Fruit fly (Drosophila melanogaster) whole organism, embryonic: ENCODE data around the gene BckdhA.

Source experiments
- ATbp ChIP-seq: fragments of 200-800 bp; sonication (Bioruptor generic); optimal IDR thresholded peaks from 2 replicates; lab custom pipeline; 2017; ENCODE audit warnings: missing biosample characterization, mild to moderate bottlenecking, missing genetic modification characterization, missing genetic modification reagents
- CG11560 ChIP-seq: fragments of 200-800 bp; sonication (Bioruptor generic); IDR thresholded peaks from 3 replicates; pipeline ENCODE4 v1.3.6; 2022; ENCODE audit warnings: missing biosample characterization, missing genetic modification characterization
- CG11723 ChIP-seq: fragments of 200-800 bp; sonication (Bioruptor generic); optimal IDR thresholded peaks from 2 replicates; lab custom pipeline; 2017; ENCODE audit warnings: missing biosample characterization, mild to moderate bottlenecking, missing genetic modification characterization
- CG12744 ChIP-seq: fragments of 200-800 bp; sonication (Bioruptor generic); optimal IDR thresholded peaks from 2 replicates; lab custom pipeline; 2016; ENCODE audit warnings: missing biosample characterization, missing genetic modification characterization
- CG13287 ChIP-seq: fragments of 200-800 bp; sonication (Bioruptor generic); IDR thresholded peaks from 2 replicates; pipeline ENCODE4 v1.3.6; 2022; ENCODE audit warnings: missing biosample characterization, missing genetic modification characterization; ENCODE audit not compliant: partially characterized antibody
- CG14441 ChIP-seq: fragments of 200-800 bp; sonication (Bioruptor generic); IDR thresholded peaks from 2 replicates; pipeline ENCODE4 v1.3.6; 2022; ENCODE audit warnings: missing biosample characterization, missing genetic modification characterization
- CG1529 ChIP-seq: fragments of 200-800 bp; sonication (Bioruptor generic); optimal IDR thresholded peaks from 3 replicates; lab custom pipeline; 2018; ENCODE audit warnings: missing biosample characterization, missing genetic modification characterization
- CG16815 ChIP-seq: fragments of 200-800 bp; sonication (Bioruptor generic); optimal IDR thresholded peaks from 3 replicates; lab custom pipeline; 2017; ENCODE audit warnings: missing biosample characterization, mild to moderate bottlenecking, missing genetic modification characterization
- CG17802 ChIP-seq: fragments of 200-800 bp; sonication (Bioruptor generic); optimal IDR thresholded peaks from 2 replicates; lab custom pipeline; 2018; ENCODE audit warnings: missing biosample characterization, mild to moderate bottlenecking, missing genetic modification characterization, moderate library complexity
- CG18476 ChIP-seq: fragments of 200-800 bp; sonication (Bioruptor generic); optimal IDR thresholded peaks from 2 replicates; lab custom pipeline; 2016; ENCODE audit warnings: missing biosample characterization, mild to moderate bottlenecking, missing genetic modification characterization
- CG2202 ChIP-seq: fragments of 200-800 bp; sonication (Bioruptor generic); optimal IDR thresholded peaks from 2 replicates; lab custom pipeline; 2018; ENCODE audit warnings: missing biosample characterization, mild to moderate bottlenecking, missing genetic modification characterization
- CG31224 ChIP-seq: fragments of 200-800 bp; sonication (Bioruptor generic); IDR thresholded peaks from 2 replicates; pipeline ENCODE4 v1.3.6; 2022; ENCODE audit warnings: missing biosample characterization, missing genetic modification characterization
- CG3847 ChIP-seq: fragments of 200-800 bp; sonication (Bioruptor generic); IDR thresholded peaks from 2 replicates; pipeline ENCODE4 v1.3.6; 2022; ENCODE audit warnings: missing biosample characterization, missing genetic modification characterization
- CG4730 ChIP-seq: fragments of 200-800 bp; sonication (Bioruptor generic); IDR thresholded peaks from 2 replicates; pipeline ENCODE4 v1.3.6; 2022; ENCODE audit warnings: missing biosample characterization, missing genetic modification characterization
- CG5245 ChIP-seq: fragments of 200-800 bp; sonication (Bioruptor generic); optimal IDR thresholded peaks from 3 replicates; lab custom pipeline; 2016; ENCODE audit warnings: missing biosample characterization, missing genetic modification characterization
- CG7372 ChIP-seq: fragments of 200-800 bp; sonication (Bioruptor generic); IDR thresholded peaks from 2 replicates; pipeline ENCODE4 v1.3.6; 2022; ENCODE audit warnings: missing biosample characterization, missing genetic modification characterization
- CG7987 ChIP-seq: fragments of 200-800 bp; sonication (Bioruptor generic); optimal IDR thresholded peaks from 2 replicates; lab custom pipeline; 2018; ENCODE audit warnings: missing biosample characterization, mild to moderate bottlenecking, missing genetic modification characterization, moderate library complexity
- Camta ChIP-seq: fragments of 200-800 bp; sonication (Bioruptor generic); optimal IDR thresholded peaks from 2 replicates; lab custom pipeline; 2016; ENCODE audit warnings: missing biosample characterization, missing genetic modification characterization
- Dad ChIP-seq: fragments of 200-800 bp; sonication (Bioruptor generic); optimal IDR thresholded peaks from 3 replicates; lab custom pipeline; 2016; ENCODE audit warnings: missing biosample characterization, missing genetic modification characterization
- Doc2 ChIP-seq: fragments of 200-800 bp; sonication (Bioruptor generic); IDR thresholded peaks from 2 replicates; pipeline ENCODE4 v1.3.6; 2022; ENCODE audit warnings: missing biosample characterization, missing genetic modification characterization
- Doc3 ChIP-seq: fragments of 200-800 bp; sonication (Bioruptor generic); IDR thresholded peaks from 3 replicates; pipeline ENCODE4 v1.3.6; 2022; ENCODE audit warnings: missing biosample characterization, missing genetic modification characterization; ENCODE audit not compliant: partially characterized antibody
- Dp ChIP-seq: fragments of 200-800 bp; sonication (Bioruptor generic); optimal IDR thresholded peaks from 2 replicates; lab custom pipeline; 2018; ENCODE audit warnings: missing biosample characterization, mild to moderate bottlenecking, missing genetic modification characterization, moderate library complexity
- Dref ChIP-seq: fragments of 200-800 bp; sonication (Bioruptor generic); IDR thresholded peaks from 2 replicates; pipeline ENCODE4 v1.3.6; 2022; ENCODE audit warnings: missing biosample characterization, missing genetic modification characterization
- H2.0 ChIP-seq: fragments of 200-800 bp; sonication (Bioruptor generic); IDR thresholded peaks from 2 replicates; pipeline ENCODE4 v1.3.6; 2022; ENCODE audit warnings: missing biosample characterization, missing genetic modification characterization
- HHEX ChIP-seq: fragments of 200-800 bp; sonication (Bioruptor generic); optimal IDR thresholded peaks from 3 replicates; lab custom pipeline; 2017; ENCODE audit warnings: missing biosample characterization, mild to moderate bottlenecking, missing genetic modification characterization, missing genetic modification reagents
- Hmx ChIP-seq: fragments of 200-800 bp; sonication (Bioruptor generic); optimal IDR thresholded peaks from 2 replicates; lab custom pipeline; 2016; ENCODE audit warnings: missing biosample characterization, missing genetic modification characterization
- Lpt ChIP-seq: fragments of >200 bp; optimal IDR thresholded peaks from 2 replicates; lab custom pipeline; 2018; ENCODE audit warnings: missing biosample characterization, missing genetic modification characterization
- Mad ChIP-seq: fragments of 200-800 bp; sonication (Bioruptor generic); optimal IDR thresholded peaks from 2 replicates; lab custom pipeline; 2016; ENCODE audit warnings: missing biosample characterization, missing genetic modification characterization
- Med ChIP-seq: fragments of 200-800 bp; sonication (Bioruptor generic); peaks from one replicate; lab custom pipeline; 2016; ENCODE audit warnings: missing biosample characterization, missing genetic modification characterization, mild to moderate bottlenecking, inconsistent platforms, moderate library complexity
- Neu2 ChIP-seq: fragments of 200-800 bp; sonication (Bioruptor generic); optimal IDR thresholded peaks from 3 replicates; lab custom pipeline; 2016; ENCODE audit warnings: missing biosample characterization, missing genetic modification characterization, borderline replicate concordance
- Opbp ChIP-seq: fragments of 200-800 bp; sonication (Bioruptor generic); IDR thresholded peaks from 3 replicates; pipeline ENCODE4 v1.3.6; 2022; ENCODE audit warnings: missing biosample characterization, missing genetic modification characterization; ENCODE audit not compliant: partially characterized antibody
- Rfx ChIP-seq: fragments of 200-800 bp; sonication (Bioruptor generic); IDR thresholded peaks from 2 replicates; pipeline ENCODE4 v1.3.6; 2022; ENCODE audit warnings: missing biosample characterization, missing genetic modification characterization
- Six4 ChIP-seq: fragments of 200-800 bp; sonication (Bioruptor generic); optimal IDR thresholded peaks from 2 replicates; lab custom pipeline; 2016; ENCODE audit warnings: missing biosample characterization, missing genetic modification characterization
- Stat92E ChIP-seq, 3 experiments: fragments of >200 bp in 2 of 3; fragments of 200-800 bp in 1 of 3; sonication (Bioruptor generic) in 1 of 3; optimal IDR thresholded peaks; 2 replicates each; lab custom pipeline; 2017 to 2019; ENCODE audit warnings: missing biosample characterization in 3 of 3, missing genetic modification characterization in 3 of 3, mild to moderate bottlenecking in 1 of 3, moderate library complexity in 1 of 3
- ara ChIP-seq: fragments of 200-800 bp; sonication (Bioruptor generic); IDR thresholded peaks from 2 replicates; pipeline ENCODE4 v1.3.6; 2022; ENCODE audit warnings: missing biosample characterization, missing genetic modification characterization
- ash1 ChIP-seq: fragments of 200-800 bp; sonication (Bioruptor generic); optimal IDR thresholded peaks from 2 replicates; lab custom pipeline; 2018; ENCODE audit warnings: missing biosample characterization, mild to moderate bottlenecking, missing genetic modification characterization
- btn ChIP-seq: fragments of 200-800 bp; sonication (Bioruptor generic); optimal IDR thresholded peaks from 2 replicates; lab custom pipeline; 2016; ENCODE audit warnings: missing biosample characterization, missing genetic modification characterization
- cad ChIP-seq: fragments of >200 bp; optimal IDR thresholded peaks from 2 replicates; lab custom pipeline; 2017; ENCODE audit warnings: missing biosample characterization, missing genetic modification characterization
- hkb ChIP-seq, 2 experiments: fragments of 200-800 bp in 1 of 2; fragments of >200 bp in 1 of 2; sonication (Bioruptor generic) in 1 of 2; IDR thresholded peaks in 1 of 2; optimal IDR thresholded peaks in 1 of 2; 2 replicates each; pipeline versions ENCODE4 v1.3.6 to Lab custom; 2017 to 2022; ENCODE audit warnings: missing biosample characterization in 1 of 2, missing genetic modification characterization in 1 of 2
- lmd ChIP-seq: fragments of 200-800 bp; sonication (Bioruptor generic); IDR thresholded peaks from 2 replicates; pipeline ENCODE4 v1.3.6; 2022; ENCODE audit warnings: missing biosample characterization, missing genetic modification characterization
- luna ChIP-seq: fragments of 200-800 bp; sonication (Bioruptor generic); optimal IDR thresholded peaks from 2 replicates; lab custom pipeline; 2016; ENCODE audit warnings: missing biosample characterization, missing genetic modification characterization
- sc ChIP-seq, 3 experiments: fragments of >200 bp in 2 of 3; fragments of 200-800 bp in 1 of 3; sonication (Bioruptor generic) in 1 of 3; optimal IDR thresholded peaks; 2 replicates in 2 of 3; 3 replicates in 1 of 3; lab custom pipeline; 2017; ENCODE audit warnings: mild to moderate bottlenecking in 1 of 3, missing biosample characterization in 1 of 3, missing genetic modification characterization in 1 of 3, missing genetic modification reagents in 1 of 3
- shn ChIP-seq: fragments of 200-800 bp; sonication (Bioruptor generic); optimal IDR thresholded peaks from 3 replicates; lab custom pipeline; 2016; ENCODE audit warnings: missing biosample characterization, missing genetic modification characterization
- so ChIP-seq: fragments of 200-800 bp; sonication (Bioruptor generic); IDR thresholded peaks from 3 replicates; pipeline ENCODE4 v1.3.6; 2022; ENCODE audit warnings: missing biosample characterization, missing genetic modification characterization
- toy ChIP-seq: fragments of 200-800 bp; sonication (Bioruptor generic); IDR thresholded peaks from 2 replicates; pipeline ENCODE4 v1.3.6; 2022; ENCODE audit warnings: missing biosample characterization, missing genetic modification characterization
- trem ChIP-seq: fragments of 200-800 bp; optimal IDR thresholded peaks from 3 replicates; lab custom pipeline; 2019; ENCODE audit warnings: missing biosample characterization, mild to moderate bottlenecking, missing genetic modification characterization, moderate library complexity
- wor ChIP-seq: fragments of 200-800 bp; sonication (Bioruptor generic); IDR thresholded peaks from 2 replicates; pipeline ENCODE4 v1.3.6; 2022; ENCODE audit warnings: missing biosample characterization, missing genetic modification characterization
- zf30C ChIP-seq: fragments of 200-800 bp; sonication (Bioruptor generic); optimal IDR thresholded peaks from 3 replicates; lab custom pipeline; 2018; ENCODE audit warnings: missing biosample characterization, mild to moderate bottlenecking, missing genetic modification characterization

Gene BckdhA

dm6 chr3R:9577382-9578137, 22.0 kb downstream of the BckdhA start, which contains the start of the genes Kap-alpha3 and Son:
Gene Kap-alpha3 (minus strand): TSS chr3R:9577733.
Gene Son (plus strand): TSS chr3R:9578042.
- TF ChIP-seq Mad (GFP tag; lab: Kevin White, UChicago) (peak; percentile 96), hkb (optimal IDR thresholded peaks at IDR 0.05; lab: Kevin White, UChicago) (peak; percentile 25), hkb (GFP tag; IDR thresholded peaks at IDR 0.05; lab: Robert Waterston, UW) (peak; percentile 86), CG7987 (GFP tag; lab: Kevin White, UChicago) (peak; percentile 97), toy (peak; percentile 69; the same call in 1 of the 2 replicates), Dp (GFP tag; lab: Kevin White, UChicago) (peak; percentile 41), ash1 (GFP tag; lab: Kevin White, UChicago) (peak; percentile 90), CG16815 (GFP tag; lab: Kevin White, UChicago) (peak; percentile 87), CG13287 (GFP tag; lab: Robert Waterston, UW) (peak; percentile 89), Lpt (GFP tag; lab: Kevin White, UChicago) (no peak), CG3847 (peak; percentile 93), CG2202 (tag; lab: Kevin White, UChicago) (peak; percentile 76), sc (optimal IDR thresholded peaks at IDR 0.05; lab: Kevin White, UChicago) (no peak), sc (GFP tag; optimal IDR thresholded peaks at IDR 0.05; lab: Kevin White, UChicago) (peak; percentile 85), Doc3 (peak; percentile 88), cad (GFP tag; lab: Kevin White, UChicago) (no peak), CG5245 (peak; percentile 88), shn (GFP tag; lab: Kevin White, UChicago) (peak; percentile 96), Neu2 (GFP tag; lab: Kevin White, UChicago) (peak; percentile 91), CG31224 (GFP tag; lab: Robert Waterston, UW) (peak; percentile 85), Doc2 (GFP tag; lab: Robert Waterston, UW) (peak; percentile 62; the same call in 1 of the 2 replicates), HHEX (peak; percentile 94), CG17802 (peak; percentile 84), Dad (GFP tag; lab: Kevin White, UChicago) (peak; percentile 95), so (peak; percentile 72; the same call in 2 of the 3 replicates), Med (GFP tag; lab: Kevin White, UChicago) (peak; percentile 99), zf30C (peak; percentile 48), CG12744 (GFP tag; lab: Kevin White, UChicago) (peak; percentile 91), Dref (GFP tag; lab: Robert Waterston, UW) (peak; percentile 75), Hmx (peak; percentile 85), btn (peak; percentile 90), lmd (GFP tag; lab: Robert Waterston, UW) (peak; percentile 88), CG14441 (peak; percentile 87), Rfx (GFP tag; lab: Robert Waterston, UW) (peak; percentile 93), Stat92E (GFP tag; optimal IDR thresholded peaks at IDR 0.05; lab: Kevin White, UChicago) (peak in 1 of 3 experiments; percentile 60), CG7372 (GFP tag; lab: Robert Waterston, UW) (peak; percentile 88), ATbp (GFP tag; lab: Kevin White, UChicago) (peak; percentile 88), trem (peak; percentile 100), wor (GFP tag; lab: Robert Waterston, UW) (peak; percentile 72), H2.0 (GFP tag; lab: Robert Waterston, UW) (peak; percentile 84), Camta (GFP tag; lab: Kevin White, UChicago) (peak; percentile 95), luna (peak; percentile 63), CG18476 (GFP tag; lab: Kevin White, UChicago) (peak; percentile 91), Six4 (GFP tag; lab: Kevin White, UChicago) (peak; percentile 76), CG11723 (GFP tag; lab: Kevin White, UChicago) (peak; percentile 93), Opbp (GFP tag; lab: Robert Waterston, UW) (peak; percentile 99), CG1529 (GFP tag; lab: Kevin White, UChicago) (peak; percentile 88), ara (GFP tag; lab: Robert Waterston, UW) (peak; percentile 76), CG4730 (GFP tag; lab: Robert Waterston, UW) (peak; percentile 82), CG11560 (peak; percentile 71; the same call in 2 of the 3 replicates)
